Worm (Caenorhabditis elegans) whole organism, L2 larva: ENCODE data around the gene C17E7.13.

ENCODE experiments used
- ceh-82 ChIP-seq: fragments of 150-350 bp; optimal IDR thresholded peaks from 2 replicates; lab custom pipeline; 2014; ENCODE audit warnings: missing biosample characterization, missing genetic modification characterization
- nhr-12 ChIP-seq: fragments of 150-350 bp; optimal IDR thresholded peaks from 2 replicates; lab custom pipeline; 2014; ENCODE audit warnings: missing biosample characterization, missing genetic modification characterization
- unc-39 ChIP-seq: fragments of 150-350 bp; optimal IDR thresholded peaks from 2 replicates; lab custom pipeline; 2014; ENCODE audit warnings: missing biosample characterization, missing genetic modification characterization
- unc-55 ChIP-seq: fragments of 150-350 bp; sonication (generic microtip); optimal IDR thresholded peaks from 3 replicates; lab custom pipeline; 2014; ENCODE audit warnings: missing biosample characterization, missing genetic modification reagents, missing genetic modification characterization
- ztf-1 ChIP-seq: fragments of 200-800 bp; sonication (Bioruptor generic); conservative IDR thresholded peaks from 2 replicates; pipeline ENCODE4 v1.3.6; 2022; ENCODE audit warnings: missing genetic modification characterization, missing compliant biosample characterization

ce11 chrV:3854847-3855246 lies 34.2 kb downstream of the C17E7.13 start, which contains the start of gene nhr-186:
- TF ChIP-seq ztf-1 (GFP tag; lab: Robert Waterston, UW), result no peak
- no peak for TF ChIP-seq nhr-12
- no peak for TF ChIP-seq ceh-82 (tag; lab: Kevin White, UChicago)
- TF ChIP-seq unc-39, result no peak
- no peak for TF ChIP-seq unc-55 (GFP tag; lab: Kevin White, UChicago)
